Worm (Caenorhabditis elegans) whole organism, young adult: ENCODE data around the gene C13A2.9.

Source experiments
- B0035.1 ChIP-seq: sonication (generic microtip); optimal IDR thresholded peaks from 2 replicates; lab custom pipeline; 2016; ENCODE audit warnings: missing genetic modification characterization, mild to moderate bottlenecking, missing compliant biosample characterization, missing genotype, missing genetic modification reagents
- B0336.3 ChIP-seq: fragments of 200-800 bp; sonication (Bioruptor generic); IDR thresholded peaks from 2 replicates; pipeline ENCODE4 v1.3.6; 2022; ENCODE audit warnings: missing genetic modification characterization, missing compliant biosample characterization
- C17E4.6 ChIP-seq: fragments of 200-800 bp; sonication (Bioruptor generic); IDR thresholded peaks from 2 replicates; pipeline ENCODE4 v1.3.6; 2022; ENCODE audit warnings: missing genetic modification reagents, missing genetic modification characterization, missing compliant biosample characterization
- F23B12.7 ChIP-seq: sonication (generic microtip); optimal IDR thresholded peaks from 2 replicates; lab custom pipeline; 2017; ENCODE audit warnings: missing genetic modification characterization, mild to moderate bottlenecking, missing compliant biosample characterization, antibody characterized with exemption, moderate library complexity; ENCODE audit not compliant: insufficient read depth
- F33H1.4 ChIP-seq: fragments of 200-800 bp; sonication (Bioruptor generic); IDR thresholded peaks from 2 replicates; pipeline ENCODE4 v1.3.6; 2022; ENCODE audit warnings: missing genetic modification reagents, missing genetic modification characterization, missing compliant biosample characterization
- F39B2.1 ChIP-seq: fragments of 200-800 bp; sonication (Bioruptor generic); IDR thresholded peaks from 2 replicates; pipeline ENCODE4 v1.3.6; 2022; ENCODE audit warnings: missing genetic modification reagents, missing genetic modification characterization, missing compliant biosample characterization
- F55B11.4 ChIP-seq: sonication (generic microtip); optimal IDR thresholded peaks from 2 replicates; lab custom pipeline; 2016; ENCODE audit warnings: missing compliant biosample characterization, missing genetic modification characterization, borderline replicate concordance; ENCODE audit not compliant: insufficient read depth
- K12H6.12 ChIP-seq: fragments of 200-800 bp; sonication (Bioruptor generic); optimal IDR thresholded peaks from 2 replicates; lab custom pipeline; 2018; ENCODE audit warnings: mild to moderate bottlenecking, missing genetic modification characterization, missing compliant biosample characterization
- T07F8.4 ChIP-seq: sonication (generic microtip); optimal IDR thresholded peaks from 2 replicates; lab custom pipeline; 2016; ENCODE audit warnings: mild to moderate bottlenecking, missing genetic modification characterization, moderate library complexity, missing compliant biosample characterization
- Y53F4B.3 ChIP-seq: fragments of 200-800 bp; sonication (Bioruptor generic); IDR thresholded peaks from 2 replicates; pipeline ENCODE4 v1.3.6; 2022; ENCODE audit warnings: missing genetic modification reagents, missing genetic modification characterization, missing compliant biosample characterization
- Y56A3A.18 ChIP-seq: fragments of 200-800 bp; sonication (Bioruptor generic); IDR thresholded peaks from 2 replicates; pipeline ENCODE4 v1.3.6; 2022; ENCODE audit warnings: missing genetic modification reagents, missing genetic modification characterization, missing compliant biosample characterization
- Y79H2A.3 ChIP-seq: fragments of 200-800 bp; sonication (Bioruptor generic); conservative IDR thresholded peaks from 2 replicates; pipeline ENCODE4 v1.3.6; 2022; ENCODE audit warnings: missing genetic modification reagents, missing genetic modification characterization, missing compliant biosample characterization
- ZK185.1 ChIP-seq: sonication (generic microtip); optimal IDR thresholded peaks from 2 replicates; lab custom pipeline; 2016; ENCODE audit warnings: mild to moderate bottlenecking, missing genetic modification characterization, missing compliant biosample characterization; ENCODE audit not compliant: poor library complexity, severe bottlenecking
- aptf-2 ChIP-seq: fragments of 200-800 bp; sonication (Bioruptor generic); conservative IDR thresholded peaks from 2 replicates; pipeline ENCODE4 v1.3.6; 2022; ENCODE audit warnings: missing genetic modification reagents, missing genetic modification characterization, missing compliant biosample characterization
- aptf-3 ChIP-seq: fragments of 200-800 bp; sonication (Bioruptor generic); IDR thresholded peaks from 2 replicates; pipeline ENCODE4 v1.3.6; 2022; ENCODE audit warnings: missing genetic modification characterization, missing compliant biosample characterization
- attf-5 ChIP-seq: fragments of 200-800 bp; sonication (Bioruptor generic); optimal IDR thresholded peaks from 2 replicates; lab custom pipeline; 2018; ENCODE audit warnings: mild to moderate bottlenecking, missing genetic modification characterization, missing compliant biosample characterization
- cebp-1 ChIP-seq, 2 experiments: fragments of 200-800 bp in 1 of 2; sonication (Bioruptor generic) in 1 of 2; sonication (generic microtip) in 1 of 2; IDR thresholded peaks in 1 of 2; optimal IDR thresholded peaks in 1 of 2; 2 replicates each; pipeline versions ENCODE4 v1.3.6 to Lab custom; 2017 to 2022; ENCODE audit warnings: missing compliant biosample characterization in 2 of 2, missing genetic modification characterization in 2 of 2, mild to moderate bottlenecking in 1 of 2, missing genetic modification reagents in 1 of 2, moderate library complexity in 1 of 2
- cebp-2 ChIP-seq: fragments of 200-800 bp; sonication (Bioruptor generic); IDR thresholded peaks from 2 replicates; pipeline ENCODE4 v1.3.6; 2022; ENCODE audit warnings: missing genetic modification characterization, missing compliant biosample characterization
- ceh-27 ChIP-seq: fragments of 200-800 bp; sonication (Bioruptor generic); optimal IDR thresholded peaks from 2 replicates; lab custom pipeline; 2018; ENCODE audit warnings: mild to moderate bottlenecking, missing genetic modification characterization, moderate library complexity, missing compliant biosample characterization
- ceh-40 ChIP-seq: fragments of 200-800 bp; sonication (Bioruptor generic); IDR thresholded peaks from 2 replicates; pipeline ENCODE4 v1.3.6; 2022; ENCODE audit warnings: missing genetic modification characterization, missing compliant biosample characterization
- chd-7 ChIP-seq: sonication (generic microtip); optimal IDR thresholded peaks from 2 replicates; lab custom pipeline; 2016; ENCODE audit warnings: mild to moderate bottlenecking, missing genetic modification characterization, moderate library complexity, missing compliant biosample characterization
- dox-1 ChIP-seq: fragments of 200-800 bp; sonication (Bioruptor generic); IDR thresholded peaks from 2 replicates; pipeline ENCODE4 v1.3.6; 2022; ENCODE audit warnings: missing genetic modification reagents, missing genetic modification characterization, missing compliant biosample characterization
- ekl-4 ChIP-seq: fragments of 200-800 bp; sonication (Bioruptor generic); IDR thresholded peaks from 2 replicates; pipeline ENCODE4 v1.3.6; 2022; ENCODE audit warnings: missing genetic modification reagents, missing genetic modification characterization, missing compliant biosample characterization
- ets-4 ChIP-seq: fragments of 200-800 bp; sonication (Bioruptor generic); optimal IDR thresholded peaks from 2 replicates; lab custom pipeline; 2018; ENCODE audit warnings: mild to moderate bottlenecking, missing genetic modification characterization, missing compliant biosample characterization
- gei-17 ChIP-seq: fragments of 200-800 bp; sonication (Bioruptor generic); optimal IDR thresholded peaks from 2 replicates; lab custom pipeline; 2018; ENCODE audit warnings: mild to moderate bottlenecking, missing genetic modification characterization, missing compliant biosample characterization
- him-1 ChIP-seq: sonication (generic microtip); optimal IDR thresholded peaks from 2 replicates; lab custom pipeline; 2016; ENCODE audit warnings: missing genotype, missing genetic modification reagents, missing genetic modification characterization, missing compliant biosample characterization
- hmg-1.2 ChIP-seq: fragments of 200-800 bp; sonication (Bioruptor generic); IDR thresholded peaks from 2 replicates; pipeline ENCODE4 v1.3.6; 2022; ENCODE audit warnings: missing genetic modification reagents, missing genetic modification characterization, missing compliant biosample characterization
- hsf-1 ChIP-seq: fragments of 200-800 bp; sonication (Bioruptor generic); IDR thresholded peaks from 2 replicates; pipeline ENCODE4 v1.3.6; 2022; ENCODE audit warnings: missing genetic modification reagents, missing genetic modification characterization, missing compliant biosample characterization
- lag-1 ChIP-seq: fragments of 200-800 bp; sonication (Bioruptor generic); IDR thresholded peaks from 2 replicates; pipeline ENCODE4 v1.3.6; 2022; ENCODE audit warnings: missing genetic modification reagents, missing genetic modification characterization, missing compliant biosample characterization
- lin-35 ChIP-seq, 3 experiments: fragments of 150-350 bp in 2 of 3; sonication (generic microtip) in 1 of 3; optimal IDR thresholded peaks; 2 replicates each; lab custom pipeline; 2014 to 2018; ENCODE audit warnings: missing biosample characterization in 3 of 3, missing genetic modification characterization in 3 of 3, missing genetic modification reagents in 3 of 3
- lsy-27 ChIP-seq: sonication (generic microtip); optimal IDR thresholded peaks from 2 replicates; lab custom pipeline; 2017; ENCODE audit warnings: missing genetic modification characterization, mild to moderate bottlenecking, missing compliant biosample characterization, antibody characterized with exemption, missing genotype, borderline replicate concordance; ENCODE audit not compliant: insufficient read depth
- mcd-1 ChIP-seq: fragments of 200-800 bp; sonication (Bioruptor generic); IDR thresholded peaks from 2 replicates; pipeline ENCODE4 v1.3.6; 2022; ENCODE audit warnings: missing genetic modification reagents, missing genetic modification characterization, missing compliant biosample characterization
- mel-28 ChIP-seq: sonication (generic microtip); optimal IDR thresholded peaks from 2 replicates; lab custom pipeline; 2016; ENCODE audit warnings: borderline replicate concordance, mild to moderate bottlenecking, missing genetic modification characterization, missing compliant biosample characterization
- mxl-1 ChIP-seq: sonication (generic microtip); optimal IDR thresholded peaks from 2 replicates; lab custom pipeline; 2016; ENCODE audit warnings: missing genetic modification characterization, missing compliant biosample characterization
- nfya-1 ChIP-seq: sonication (generic microtip); optimal IDR thresholded peaks from 2 replicates; lab custom pipeline; 2017; ENCODE audit warnings: antibody characterized with exemption, missing compliant biosample characterization, missing genetic modification characterization, borderline replicate concordance; ENCODE audit not compliant: insufficient read depth
- nhr-179 ChIP-seq: sonication (generic microtip); optimal IDR thresholded peaks from 2 replicates; lab custom pipeline; 2016; ENCODE audit warnings: mild to moderate bottlenecking, missing genetic modification characterization, missing compliant biosample characterization
- pha-4 ChIP-seq: fragments of 150-350 bp; sonication (generic microtip); optimal IDR thresholded peaks from 2 replicates; lab custom pipeline; 2014; ENCODE audit warnings: missing biosample characterization, missing genetic modification reagents, missing genetic modification characterization
- snpc-1.1 ChIP-seq: sonication (generic microtip); optimal IDR thresholded peaks from 2 replicates; lab custom pipeline; 2017; ENCODE audit warnings: missing genetic modification characterization, mild to moderate bottlenecking, missing compliant biosample characterization, antibody characterized with exemption, moderate library complexity, missing genotype, missing genetic modification reagents; ENCODE audit not compliant: insufficient read depth
- tbp1 ChIP-seq: fragments of 200-800 bp; sonication (Bioruptor generic); optimal IDR thresholded peaks from 2 replicates; lab custom pipeline; 2018; ENCODE audit warnings: mild to moderate bottlenecking, missing genetic modification characterization, missing compliant biosample characterization
- unc-62 ChIP-seq: fragments of 150-350 bp; optimal IDR thresholded peaks from 2 replicates; lab custom pipeline; 2014; ENCODE audit warnings: missing biosample characterization, missing genetic modification reagents, missing genetic modification characterization
- zfh-2 ChIP-seq: fragments of 200-800 bp; sonication (Bioruptor generic); conservative IDR thresholded peaks from 2 replicates; pipeline ENCODE4 v1.3.6; 2022; ENCODE audit warnings: missing genetic modification reagents, missing genetic modification characterization, missing compliant biosample characterization
- ztf-25 ChIP-seq: fragments of 200-800 bp; sonication (Bioruptor generic); IDR thresholded peaks from 2 replicates; pipeline ENCODE4 v1.3.6; 2022; ENCODE audit warnings: missing genetic modification reagents, missing genetic modification characterization, missing compliant biosample characterization

Gene C13A2.9

ce11 chrV:7218988-7219387 lies 45.0 kb downstream of the C13A2.9 start, which contains the start of gene C13F10.5:
C13F10.5 (minus strand) TSS chrV:7219088.
- TF ChIP-seq mel-28 (tag; lab: Kevin White, UChicago) (no peak), lag-1 (GFP tag; lab: Robert Waterston, UW) (no peak), lin-35 (GFP tag; optimal IDR thresholded peaks at IDR 0.05; lab: Kevin White, UChicago) (no peak), chd-7 (no peak), Y56A3A.18 (GFP tag; lab: Robert Waterston, UW) (no peak), ztf-25 (GFP tag; lab: Robert Waterston, UW) (no peak), ceh-27 (GFP tag; lab: Kevin White, UChicago) (no peak), unc-62 (GFP tag; lab: Kevin White, UChicago) (no peak), lsy-27 (tag; lab: Kevin White, UChicago) (no peak), F39B2.1 (GFP tag; lab: Robert Waterston, UW) (no peak), F23B12.7 (no peak), T07F8.4 (tag; lab: Kevin White, UChicago) (no peak), C17E4.6 (GFP tag; lab: Robert Waterston, UW) (no peak), nhr-179 (no peak)
- TF ChIP-seq, all 124 proteins: peak for 0

DNA sequence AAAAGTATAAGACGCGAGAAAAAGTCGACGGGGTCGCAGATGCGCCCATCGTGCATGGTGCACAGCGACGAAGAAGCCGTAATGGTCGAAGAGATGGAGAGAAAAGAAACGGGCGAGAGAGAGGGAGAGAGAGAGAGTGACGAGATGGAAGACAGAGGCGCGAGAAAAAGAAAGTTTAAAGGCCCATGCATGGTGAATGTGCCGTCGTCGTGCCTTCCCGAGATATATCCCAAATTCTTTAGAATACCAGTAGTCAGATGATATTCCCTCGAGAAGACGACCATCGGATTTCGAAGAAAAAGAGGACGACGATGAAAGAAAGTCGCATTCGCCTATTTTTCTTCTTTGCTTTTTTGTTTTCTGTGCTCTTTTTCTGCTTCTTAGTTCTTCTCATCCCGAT lies 47.9 kb downstream of the C13A2.9 start:
- TF ChIP-seq cebp-2 (GFP tag; lab: Robert Waterston, UW): no peak
- TF ChIP-seq B0336.3 (GFP tag; lab: Robert Waterston, UW): no peak
- TF ChIP-seq mcd-1: no peak
- TF ChIP-seq tbp1 (GFP tag; lab: Kevin White, UChicago): no peak
- TF ChIP-seq mxl-1 (tag; lab: Kevin White, UChicago): no peak
- peak; percentile 71 for TF ChIP-seq zfh-2 (GFP tag; lab: Robert Waterston, UW)
- no peak for TF ChIP-seq B0035.1 (tag; lab: Kevin White, UChicago)
- no peak for TF ChIP-seq nhr-179
- no peak; the same call in 1 of the 2 replicates for TF ChIP-seq hmg-1.2 (GFP tag; lab: Robert Waterston, UW)
- TF ChIP-seq him-1: no peak
- no peak for TF ChIP-seq aptf-2 (GFP tag; lab: Robert Waterston, UW)
- TF ChIP-seq gei-17 (GFP tag; lab: Kevin White, UChicago): no peak
- TF ChIP-seq ZK185.1 (tag; lab: Kevin White, UChicago): no peak
- TF ChIP-seq F55B11.4 (tag; lab: Kevin White, UChicago): no peak
- no peak for TF ChIP-seq ekl-4 (GFP tag; lab: Robert Waterston, UW)
- TF ChIP-seq hsf-1: 0 out of 2 replicates have a peak, but pooled peaks have one; percentile 22
- no peak for TF ChIP-seq attf-5
- TF ChIP-seq pha-4 (tag; lab: Kevin White, UChicago): no peak
- TF ChIP-seq Y79H2A.3 (GFP tag; lab: Robert Waterston, UW): no peak
- TF ChIP-seq ceh-40 (GFP tag; lab: Robert Waterston, UW): no peak
- no peak for TF ChIP-seq K12H6.12 (tag; lab: Kevin White, UChicago)
- no peak for TF ChIP-seq Y53F4B.3 (GFP tag; lab: Robert Waterston, UW)
- peak; percentile 8; the same call in 1 of the 2 replicates for TF ChIP-seq dox-1 (GFP tag; lab: Robert Waterston, UW)
- TF ChIP-seq ets-4 (GFP tag; lab: Kevin White, UChicago): no peak
- TF ChIP-seq snpc-1.1 (tag; lab: Kevin White, UChicago): no peak
- no peak for TF ChIP-seq nfya-1 (tag; lab: Kevin White, UChicago)
- no peak for TF ChIP-seq F33H1.4 (GFP tag; lab: Robert Waterston, UW)
- TF ChIP-seq cebp-1 (GFP tag; IDR thresholded peaks at IDR 0.05; lab: Robert Waterston, UW): no peak
- peak; percentile 16 for TF ChIP-seq cebp-1 (tag; optimal IDR thresholded peaks at IDR 0.05; lab: Kevin White, UChicago)
- TF ChIP-seq lag-1 (GFP tag; lab: Robert Waterston, UW): no peak
- no peak for TF ChIP-seq aptf-3 (GFP tag; lab: Robert Waterston, UW)
